Fruit fly (Drosophila melanogaster) whole organism, prepupa: Measurements from ENCODE around the gene upd2.

Source experiments
- Blimp-1 ChIP-seq: fragments of 200-800 bp; sonication (Bioruptor generic); optimal IDR thresholded peaks from 3 replicates; lab custom pipeline; 2017; ENCODE audit warnings: missing biosample characterization, missing genetic modification characterization, mild to moderate bottlenecking, moderate library complexity, missing genetic modification reagents
- CG1621 ChIP-seq: fragments of 200-800 bp; sonication (Bioruptor generic); optimal IDR thresholded peaks from 3 replicates; lab custom pipeline; 2018; ENCODE audit warnings: missing biosample characterization, mild to moderate bottlenecking, missing genetic modification characterization
- CG16779 ChIP-seq: fragments of 200-800 bp; sonication (Bioruptor generic); optimal IDR thresholded peaks from 3 replicates; lab custom pipeline; 2017; ENCODE audit warnings: missing biosample characterization, mild to moderate bottlenecking, missing genetic modification characterization
- CG31627 ChIP-seq: fragments of 200-800 bp; sonication (Bioruptor generic); optimal IDR thresholded peaks from 3 replicates; lab custom pipeline; 2016; ENCODE audit warnings: missing biosample characterization, missing genetic modification characterization
- CG32006 ChIP-seq: fragments of 200-800 bp; sonication (Bioruptor generic); optimal IDR thresholded peaks from 3 replicates; lab custom pipeline; 2017; ENCODE audit warnings: missing biosample characterization, mild to moderate bottlenecking, missing genetic modification characterization
- CG34406 ChIP-seq: fragments of 200-800 bp; sonication (Bioruptor generic); optimal IDR thresholded peaks from 3 replicates; lab custom pipeline; 2016; ENCODE audit warnings: missing biosample characterization, missing genetic modification characterization
- CG3919 ChIP-seq: fragments of 200-800 bp; sonication (Bioruptor generic); optimal IDR thresholded peaks from 3 replicates; lab custom pipeline; 2016; ENCODE audit warnings: missing biosample characterization, missing genetic modification characterization
- CG4318 ChIP-seq: fragments of 200-800 bp; sonication (Bioruptor generic); optimal IDR thresholded peaks from 3 replicates; lab custom pipeline; 2017; ENCODE audit warnings: missing biosample characterization, mild to moderate bottlenecking, missing genetic modification characterization
- CG6792 ChIP-seq: fragments of 200-800 bp; sonication (Bioruptor generic); optimal IDR thresholded peaks from 3 replicates; lab custom pipeline; 2016; ENCODE audit warnings: missing biosample characterization, missing genetic modification characterization
- CG6808 ChIP-seq: fragments of 200-800 bp; sonication (Bioruptor generic); optimal IDR thresholded peaks from 3 replicates; lab custom pipeline; 2017; ENCODE audit warnings: missing biosample characterization, missing genetic modification characterization, mild to moderate bottlenecking, moderate library complexity, missing genetic modification reagents
- CG6854 ChIP-seq: fragments of 200-800 bp; sonication (Bioruptor generic); optimal IDR thresholded peaks from 2 replicates; lab custom pipeline; 2017; ENCODE audit warnings: missing biosample characterization, mild to moderate bottlenecking, missing genetic modification characterization
- CG8632 ChIP-seq: fragments of 200-800 bp; sonication (Bioruptor generic); optimal IDR thresholded peaks from 3 replicates; lab custom pipeline; 2016; ENCODE audit warnings: missing biosample characterization, missing genetic modification characterization
- CG9139 ChIP-seq: fragments of 200-800 bp; sonication (Bioruptor generic); optimal IDR thresholded peaks from 3 replicates; lab custom pipeline; 2017; ENCODE audit warnings: missing biosample characterization, mild to moderate bottlenecking, missing genetic modification characterization
- Eip75B ChIP-seq: fragments of 200-800 bp; sonication (Bioruptor generic); optimal IDR thresholded peaks from 3 replicates; lab custom pipeline; 2016; ENCODE audit warnings: missing biosample characterization, missing genetic modification characterization
- Eip93F ChIP-seq: fragments of 200-800 bp; sonication (Bioruptor generic); optimal IDR thresholded peaks from 2 replicates; lab custom pipeline; 2016; ENCODE audit warnings: missing biosample characterization, mild to moderate bottlenecking, missing genetic modification characterization
- Ets96B ChIP-seq: fragments of 200-800 bp; optimal IDR thresholded peaks from 2 replicates; lab custom pipeline; 2019; ENCODE audit warnings: missing biosample characterization, mild to moderate bottlenecking, missing genetic modification characterization, moderate library complexity
- Gug ChIP-seq: fragments of 200-800 bp; sonication (Bioruptor generic); IDR thresholded peaks from 2 replicates; pipeline ENCODE4 v1.3.6; 2022; ENCODE audit warnings: missing biosample characterization, missing genetic modification characterization
- Hr39 ChIP-seq: fragments of 200-800 bp; sonication (Bioruptor generic); optimal IDR thresholded peaks from 2 replicates; lab custom pipeline; 2016; ENCODE audit warnings: missing biosample characterization, missing genetic modification characterization
- Lpt ChIP-seq: fragments of 200-800 bp; sonication (Bioruptor generic); optimal IDR thresholded peaks from 3 replicates; lab custom pipeline; 2016; ENCODE audit warnings: missing biosample characterization, missing genetic modification characterization
- Met ChIP-seq: fragments of 200-800 bp; sonication (Bioruptor generic); optimal IDR thresholded peaks from 3 replicates; lab custom pipeline; 2016; ENCODE audit warnings: missing biosample characterization, missing genetic modification characterization
- Smox ChIP-seq: fragments of 200-800 bp; sonication (Bioruptor generic); optimal IDR thresholded peaks from 3 replicates; lab custom pipeline; 2016; ENCODE audit warnings: missing biosample characterization, missing genetic modification characterization
- Sox14 ChIP-seq: fragments of 200-800 bp; sonication (Bioruptor generic); optimal IDR thresholded peaks from 3 replicates; lab custom pipeline; 2016; ENCODE audit warnings: missing biosample characterization, missing genetic modification characterization
- acj6 ChIP-seq: fragments of 200-800 bp; sonication (Bioruptor generic); optimal IDR thresholded peaks from 3 replicates; lab custom pipeline; 2016; ENCODE audit warnings: missing biosample characterization, missing genetic modification characterization
- cyc ChIP-seq: fragments of 200-800 bp; sonication (Bioruptor generic); optimal IDR thresholded peaks from 3 replicates; lab custom pipeline; 2016; ENCODE audit warnings: missing biosample characterization, missing genetic modification characterization
- dac ChIP-seq: fragments of 200-800 bp; sonication (Bioruptor generic); optimal IDR thresholded peaks from 2 replicates; lab custom pipeline; 2017; ENCODE audit warnings: missing biosample characterization, mild to moderate bottlenecking, missing genetic modification characterization
- dsx ChIP-seq: fragments of 200-800 bp; optimal IDR thresholded peaks from 3 replicates; lab custom pipeline; 2019; ENCODE audit warnings: missing biosample characterization, mild to moderate bottlenecking, missing genetic modification characterization, moderate library complexity; ENCODE audit not compliant: poor library complexity, severe bottlenecking
- eg ChIP-seq: fragments of 200-800 bp; sonication (Bioruptor generic); IDR thresholded peaks from 3 replicates; pipeline ENCODE4 v1.3.6; 2022; ENCODE audit warnings: missing biosample characterization, missing genetic modification characterization
- fd59A ChIP-seq: fragments of 200-800 bp; sonication (Bioruptor generic); optimal IDR thresholded peaks from 2 replicates; lab custom pipeline; 2017; ENCODE audit warnings: missing biosample characterization, mild to moderate bottlenecking, missing genetic modification characterization, missing genetic modification reagents
- fd85E ChIP-seq: fragments of 200-800 bp; sonication (Bioruptor generic); optimal IDR thresholded peaks from 3 replicates; lab custom pipeline; 2016; ENCODE audit warnings: missing biosample characterization, missing genetic modification characterization
- salr ChIP-seq, 2 experiments: fragments of 200-800 bp; sonication (Bioruptor generic); optimal IDR thresholded peaks; 3 replicates each; lab custom pipeline; 2016 to 2018; ENCODE audit warnings: missing biosample characterization in 2 of 2, missing genetic modification characterization in 2 of 2, mild to moderate bottlenecking in 1 of 2
- spab ChIP-seq: fragments of 200-800 bp; sonication (Bioruptor generic); optimal IDR thresholded peaks from 2 replicates; lab custom pipeline; 2017; ENCODE audit warnings: missing biosample characterization, mild to moderate bottlenecking, missing genetic modification characterization, missing genetic modification reagents
- ss ChIP-seq, 2 experiments: fragments of 200-800 bp; sonication (Bioruptor generic); optimal IDR thresholded peaks; 2 replicates in 1 of 2; 3 replicates in 1 of 2; lab custom pipeline; 2017 to 2018; ENCODE audit warnings: mild to moderate bottlenecking in 2 of 2, missing biosample characterization in 2 of 2, missing genetic modification characterization in 2 of 2, moderate library complexity in 1 of 2
- svp ChIP-seq: fragments of 200-800 bp; sonication (Bioruptor generic); peaks from one replicate; lab custom pipeline; 2016; ENCODE audit warnings: missing biosample characterization, missing genetic modification characterization
- vri ChIP-seq: fragments of 200-800 bp; sonication (Bioruptor generic); optimal IDR thresholded peaks from 3 replicates; lab custom pipeline; 2016; ENCODE audit warnings: missing biosample characterization, mild to moderate bottlenecking, missing genetic modification characterization

The upd2 gene

DNA sequence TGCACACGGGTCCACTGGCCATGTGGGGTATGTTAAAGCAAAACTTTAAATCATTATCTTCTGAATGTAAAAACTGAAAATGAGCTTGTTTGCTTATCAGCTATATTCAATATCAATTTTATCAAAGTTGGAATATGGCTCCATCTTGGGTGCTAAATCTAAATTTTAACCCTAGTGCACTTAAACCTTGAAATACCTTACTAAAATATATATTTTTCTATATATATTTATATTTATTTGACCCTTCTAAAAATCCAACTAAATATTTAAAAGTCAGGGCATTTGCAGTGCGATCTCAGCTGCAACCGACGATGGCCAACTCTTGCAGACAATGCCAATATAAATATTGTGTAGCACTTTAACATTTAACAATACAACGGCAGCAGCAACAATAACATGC, 19.1 kb upstream of the upd2 start (continued):
- no peak for TF ChIP-seq CG8632 (GFP tag; lab: Kevin White, UChicago)
- no peak for TF ChIP-seq CG16779 (tag; lab: Kevin White, UChicago)
- no peak for TF ChIP-seq CG6792 (GFP tag; lab: Kevin White, UChicago)
- peak; percentile 11 for TF ChIP-seq CG4318
- TF ChIP-seq salr (GFP tag; optimal IDR thresholded peaks at IDR 0.05; lab: Kevin White, UChicago) = no peak
- peak; percentile 38 for TF ChIP-seq CG32006
- no peak for TF ChIP-seq CG34406 (GFP tag; lab: Kevin White, UChicago)
- TF ChIP-seq Met (GFP tag; lab: Kevin White, UChicago) = no peak
- TF ChIP-seq CG3919 = no peak
- TF ChIP-seq Blimp-1 (GFP tag; lab: Kevin White, UChicago) = no peak
- TF ChIP-seq CG31627 (GFP tag; lab: Kevin White, UChicago) = no peak
- TF ChIP-seq ss (GFP tag; optimal IDR thresholded peaks at IDR 0.05; lab: Kevin White, UChicago) = peak in 1 of 2 experiments; percentile 29
- no peak for TF ChIP-seq cyc (GFP tag; lab: Kevin White, UChicago)
- no peak for TF ChIP-seq Eip75B (GFP tag; lab: Kevin White, UChicago)
- no peak for TF ChIP-seq CG1621 (tag; lab: Kevin White, UChicago)
- no peak for TF ChIP-seq dac
- TF ChIP-seq Ets96B (tag; lab: Kevin White, UChicago) = peak; percentile 11
- TF ChIP-seq Smox = no peak
- TF ChIP-seq Eip93F (GFP tag; lab: Kevin White, UChicago) = no peak
- TF ChIP-seq Hr39 (GFP tag; lab: Kevin White, UChicago) = no peak
- TF ChIP-seq dsx (GFP tag; lab: Kevin White, UChicago) = no peak
- TF ChIP-seq CG6808 = no peak
- no peak for TF ChIP-seq Lpt (GFP tag; lab: Kevin White, UChicago)
- no peak for TF ChIP-seq eg
- TF ChIP-seq svp (GFP tag; lab: Kevin White, UChicago) = peak; percentile 28
- no peak for TF ChIP-seq fd59A (GFP tag; lab: Kevin White, UChicago)
- no peak for TF ChIP-seq fd85E (GFP tag; lab: Kevin White, UChicago)
- TF ChIP-seq acj6 (GFP tag; lab: Kevin White, UChicago) = no peak
- no peak for TF ChIP-seq CG6854 (GFP tag; lab: Kevin White, UChicago)
- TF ChIP-seq Gug (GFP tag; lab: Robert Waterston, UW) = no peak
- no peak for TF ChIP-seq CG9139 (GFP tag; lab: Kevin White, UChicago)
- no peak for TF ChIP-seq spab (GFP tag; lab: Kevin White, UChicago)

DNA sequence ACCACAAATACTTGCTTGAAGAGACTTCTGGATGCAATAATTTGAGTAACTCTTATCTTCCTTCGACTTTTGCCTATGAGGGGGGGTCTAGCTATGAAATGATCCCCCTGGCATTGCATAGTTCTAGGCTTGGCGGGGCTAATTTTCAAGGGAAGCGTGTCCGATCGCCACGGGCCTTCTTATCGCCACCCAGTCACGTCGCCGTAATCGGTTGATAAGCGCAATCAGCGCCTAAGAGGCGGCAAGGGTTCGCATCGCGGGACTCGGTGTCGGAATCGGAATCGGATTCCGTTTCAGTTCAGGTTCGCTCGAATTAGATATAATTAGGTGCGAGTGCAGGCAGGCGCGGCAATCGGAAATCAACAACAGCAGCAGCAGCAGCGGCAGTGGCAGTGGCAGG, 18.4 kb upstream of the upd2 start:
- peak; percentile 11 for TF ChIP-seq svp (GFP tag; lab: Kevin White, UChicago)
- TF ChIP-seq vri = no peak
- no peak for TF ChIP-seq fd85E (GFP tag; lab: Kevin White, UChicago)

dm6 chrX:18259984-18260550, 17.0 kb upstream of the upd2 start:
- TF ChIP-seq Sox14 (GFP tag; lab: Kevin White, UChicago) (no peak), fd59A (GFP tag; lab: Kevin White, UChicago) (no peak)

dm6 chrX:18259417-18259816, 16.3 kb upstream of the upd2 start, which contains the start of gene CG15059:
CG15059 (minus strand) TSS chrX:18259517.
- TF ChIP-seq CG9139 (GFP tag; lab: Kevin White, UChicago) (no peak), vri (no peak), Sox14 (GFP tag; lab: Kevin White, UChicago) (no peak), acj6 (GFP tag; lab: Kevin White, UChicago) (no peak)
